Worm (Caenorhabditis elegans) whole organism, L1 larva: ENCODE results near the gene T07F10.5.

Experiments used
- C16A3.4 ChIP-seq: fragments of 150-350 bp; optimal IDR thresholded peaks from 2 replicates; lab custom pipeline; 2014; ENCODE audit warnings: missing biosample characterization, missing genetic modification characterization
- C34B4.2 ChIP-seq: sonication (generic microtip); optimal IDR thresholded peaks from 2 replicates; lab custom pipeline; 2017; ENCODE audit warnings: mild to moderate bottlenecking, missing genetic modification characterization, missing compliant biosample characterization
- F16B12.6 ChIP-seq: fragments of 150-350 bp; optimal IDR thresholded peaks from 2 replicates; lab custom pipeline; 2014; ENCODE audit warnings: missing biosample characterization, missing genetic modification characterization
- Y116A8C.19 ChIP-seq: sonication (generic microtip); optimal IDR thresholded peaks from 2 replicates; lab custom pipeline; 2016; ENCODE audit warnings: missing compliant biosample characterization, missing genetic modification characterization, borderline replicate concordance
- alr-1 ChIP-seq: fragments of 200-800 bp; sonication (Bioruptor generic); optimal IDR thresholded peaks from 2 replicates; lab custom pipeline; 2018; ENCODE audit warnings: borderline replicate concordance, mild to moderate bottlenecking, missing genetic modification characterization, missing compliant biosample characterization
- ama-1 ChIP-seq: fragments of 150-350 bp; optimal IDR thresholded peaks from 2 replicates; lab custom pipeline; 2014
- ceh-63 ChIP-seq: fragments of 200-800 bp; sonication (Bioruptor generic); optimal IDR thresholded peaks from 2 replicates; lab custom pipeline; 2018; ENCODE audit warnings: mild to moderate bottlenecking, missing genetic modification characterization, missing compliant biosample characterization
- ceh-8 ChIP-seq: fragments of 200-800 bp; sonication (Bioruptor generic); optimal IDR thresholded peaks from 2 replicates; lab custom pipeline; 2018; ENCODE audit warnings: mild to moderate bottlenecking, missing genetic modification characterization, moderate library complexity, missing compliant biosample characterization
- ceh-82 ChIP-seq, 3 experiments: fragments of 150-350 bp in 1 of 3; sonication (generic microtip) in 2 of 3; optimal IDR thresholded peaks; 2 replicates each; lab custom pipeline; 2014 to 2017; ENCODE audit warnings: missing biosample characterization in 3 of 3, missing genetic modification characterization in 3 of 3
- ceh-88 ChIP-seq: fragments of 200-800 bp; sonication (Bioruptor generic); IDR thresholded peaks from 2 replicates; pipeline ENCODE4 v1.3.6; 2022; ENCODE audit warnings: missing genetic modification characterization, missing compliant biosample characterization
- ces-1 ChIP-seq: fragments of 150-350 bp; optimal IDR thresholded peaks from 2 replicates; lab custom pipeline; 2014; ENCODE audit warnings: missing biosample characterization, missing genetic modification reagents, missing genetic modification characterization
- dpl-1 ChIP-seq, 3 experiments: fragments of 150-350 bp in 2 of 3; sonication (generic microtip) in 1 of 3; optimal IDR thresholded peaks; 2 replicates each; lab custom pipeline; 2014 to 2017; ENCODE audit warnings: missing biosample characterization in 3 of 3, missing genetic modification characterization in 3 of 3, missing genetic modification reagents in 3 of 3
- dsc-1 ChIP-seq: sonication (generic microtip); optimal IDR thresholded peaks from 2 replicates; lab custom pipeline; 2016; ENCODE audit warnings: mild to moderate bottlenecking, missing genetic modification characterization, missing compliant biosample characterization
- efl-1 ChIP-seq, 4 experiments: fragments of 150-350 bp; optimal IDR thresholded peaks in 3 of 4; peaks in 1 of 4; 1 replicate in 1 of 4; 2 replicates in 3 of 4; lab custom pipeline; 2014; ENCODE audit warnings: missing biosample characterization in 2 of 4, missing genetic modification characterization in 2 of 4, missing genetic modification reagents in 2 of 4
- fkh-8 ChIP-seq: sonication (generic microtip); optimal IDR thresholded peaks from 2 replicates; lab custom pipeline; 2016; ENCODE audit warnings: mild to moderate bottlenecking, missing genetic modification characterization, missing compliant biosample characterization
- fos-1 ChIP-seq: fragments of 150-350 bp; optimal IDR thresholded peaks from 2 replicates; lab custom pipeline; 2014; ENCODE audit warnings: missing biosample characterization, missing genetic modification characterization
- grh-1 ChIP-seq: fragments of 200-800 bp; sonication (Bioruptor generic); IDR thresholded peaks from 2 replicates; pipeline ENCODE4 v1.3.6; 2022; ENCODE audit warnings: missing genetic modification reagents, missing genetic modification characterization, missing compliant biosample characterization
- hlh-17 ChIP-seq: fragments of 200-800 bp; sonication (Bioruptor generic); optimal IDR thresholded peaks from 2 replicates; lab custom pipeline; 2018; ENCODE audit warnings: missing genetic modification characterization, mild to moderate bottlenecking, missing compliant biosample characterization, moderate library complexity, borderline replicate concordance
- jun-1 ChIP-seq: fragments of 150-350 bp; optimal IDR thresholded peaks from 2 replicates; lab custom pipeline; 2014; ENCODE audit warnings: missing biosample characterization, missing genetic modification reagents, missing genetic modification characterization
- lin-14 ChIP-seq: fragments of 200-800 bp; sonication (Bioruptor generic); optimal IDR thresholded peaks from 2 replicates; lab custom pipeline; 2018; ENCODE audit warnings: mild to moderate bottlenecking, missing genetic modification characterization, moderate library complexity, missing compliant biosample characterization
- lin-35 ChIP-seq, 2 experiments: fragments of 150-350 bp; optimal IDR thresholded peaks; 2 replicates each; lab custom pipeline; 2014; ENCODE audit warnings: missing biosample characterization in 2 of 2, missing genetic modification characterization in 2 of 2, missing genetic modification reagents in 2 of 2
- lin-39 ChIP-seq: fragments of 150-350 bp; optimal IDR thresholded peaks from 2 replicates; lab custom pipeline; 2014; ENCODE audit warnings: missing biosample characterization, missing genetic modification reagents, missing genetic modification characterization
- lir-3 ChIP-seq: sonication (generic microtip); optimal IDR thresholded peaks from 2 replicates; lab custom pipeline; 2016; ENCODE audit warnings: mild to moderate bottlenecking, missing genetic modification characterization, moderate library complexity, missing compliant biosample characterization; ENCODE audit not compliant: poor library complexity
- lsy-2 ChIP-seq, 2 experiments: fragments of 150-350 bp; optimal IDR thresholded peaks; 2 replicates each; lab custom pipeline; 2014; ENCODE audit warnings: missing biosample characterization in 2 of 2, missing genetic modification characterization in 2 of 2
- mef-2 ChIP-seq: fragments of 150-350 bp; optimal IDR thresholded peaks from 2 replicates; lab custom pipeline; 2014; ENCODE audit warnings: missing biosample characterization, missing genetic modification characterization
- mep-1 ChIP-seq: fragments of 150-350 bp; optimal IDR thresholded peaks from 2 replicates; lab custom pipeline; 2014; ENCODE audit warnings: missing biosample characterization, missing genetic modification characterization
- nhr-12 ChIP-seq: sonication (generic microtip); optimal IDR thresholded peaks from 2 replicates; lab custom pipeline; 2017; ENCODE audit warnings: missing biosample characterization, missing genetic modification characterization
- nhr-20 ChIP-seq: sonication (generic microtip); optimal IDR thresholded peaks from 2 replicates; lab custom pipeline; 2016; ENCODE audit warnings: mild to moderate bottlenecking, missing genetic modification characterization, missing compliant biosample characterization
- nhr-237 ChIP-seq: fragments of 150-350 bp; optimal IDR thresholded peaks from 2 replicates; lab custom pipeline; 2014; ENCODE audit warnings: missing biosample characterization, missing genetic modification characterization
- nhr-47 ChIP-seq: sonication (generic microtip); optimal IDR thresholded peaks from 2 replicates; lab custom pipeline; 2016; ENCODE audit warnings: mild to moderate bottlenecking, missing genetic modification characterization, moderate library complexity, missing compliant biosample characterization
- nhr-71 ChIP-seq: sonication (generic microtip); optimal IDR thresholded peaks from 2 replicates; lab custom pipeline; 2016; ENCODE audit warnings: mild to moderate bottlenecking, missing genetic modification characterization, moderate library complexity, missing compliant biosample characterization
- nhr-77 ChIP-seq: fragments of 150-350 bp; optimal IDR thresholded peaks from 2 replicates; lab custom pipeline; 2014; ENCODE audit warnings: missing biosample characterization, missing genetic modification characterization
- nhr-85 ChIP-seq: sonication (generic microtip); peaks from one replicate; lab custom pipeline; 2016; ENCODE audit warnings: missing genetic modification characterization, inconsistent platforms, missing compliant biosample characterization
- nhr-90 ChIP-seq: sonication (generic microtip); optimal IDR thresholded peaks from 2 replicates; lab custom pipeline; 2016; ENCODE audit warnings: mild to moderate bottlenecking, missing genetic modification characterization, missing compliant biosample characterization; ENCODE audit not compliant: poor library complexity
- pag-3 ChIP-seq: sonication (generic microtip); optimal IDR thresholded peaks from 2 replicates; lab custom pipeline; 2017; ENCODE audit warnings: missing genetic modification characterization, mild to moderate bottlenecking, missing compliant biosample characterization, antibody characterized with exemption, borderline replicate concordance; ENCODE audit not compliant: insufficient read depth
- pax-3 ChIP-seq: fragments of 200-800 bp; sonication (Bioruptor generic); optimal IDR thresholded peaks from 2 replicates; lab custom pipeline; 2018; ENCODE audit warnings: mild to moderate bottlenecking, missing genetic modification characterization, moderate library complexity, missing compliant biosample characterization
- pqm-1 ChIP-seq: sonication (generic microtip); optimal IDR thresholded peaks from 3 replicates; lab custom pipeline; 2017; ENCODE audit warnings: missing biosample characterization, missing genetic modification characterization
- rnt-1 ChIP-seq: sonication (generic microtip); optimal IDR thresholded peaks from 2 replicates; lab custom pipeline; 2016; ENCODE audit warnings: mild to moderate bottlenecking, missing genetic modification characterization, moderate library complexity, missing compliant biosample characterization
- snpc-4 ChIP-seq: fragments of 150-350 bp; optimal IDR thresholded peaks from 2 replicates; lab custom pipeline; 2014; ENCODE audit warnings: missing biosample characterization, missing genetic modification characterization
- snu-23 ChIP-seq: sonication (generic microtip); optimal IDR thresholded peaks from 2 replicates; lab custom pipeline; 2016; ENCODE audit warnings: missing genetic modification characterization, missing compliant biosample characterization
- sox-4 ChIP-seq: sonication (generic microtip); optimal IDR thresholded peaks from 2 replicates; lab custom pipeline; 2016; ENCODE audit warnings: missing genetic modification characterization, missing compliant biosample characterization
- sup-37 ChIP-seq: fragments of 200-800 bp; sonication (Bioruptor generic); optimal IDR thresholded peaks from 2 replicates; lab custom pipeline; 2018; ENCODE audit warnings: mild to moderate bottlenecking, missing genetic modification characterization, missing compliant biosample characterization
- tbx-2 ChIP-seq: sonication (generic microtip); optimal IDR thresholded peaks from 2 replicates; lab custom pipeline; 2016; ENCODE audit warnings: missing genetic modification characterization, missing compliant biosample characterization
- tlp-1 ChIP-seq: fragments of 150-350 bp; optimal IDR thresholded peaks from 2 replicates; lab custom pipeline; 2014; ENCODE audit warnings: missing biosample characterization, missing genetic modification characterization
- unc-30 ChIP-seq: sonication (generic microtip); optimal IDR thresholded peaks from 2 replicates; lab custom pipeline; 2017; ENCODE audit warnings: missing biosample characterization, missing genetic modification characterization
- unc-86 ChIP-seq: sonication (generic microtip); optimal IDR thresholded peaks from 2 replicates; lab custom pipeline; 2016; ENCODE audit warnings: missing genetic modification characterization, missing compliant biosample characterization
- unc-98 ChIP-seq: fragments of 200-800 bp; sonication (Bioruptor generic); IDR thresholded peaks from 2 replicates; pipeline ENCODE4 v1.3.6; 2022; ENCODE audit warnings: missing genetic modification characterization, missing compliant biosample characterization
- vab-15 ChIP-seq: sonication (generic microtip); optimal IDR thresholded peaks from 2 replicates; lab custom pipeline; 2017; ENCODE audit warnings: missing genotype, mild to moderate bottlenecking, missing genetic modification characterization, missing compliant biosample characterization
- xbp-1 ChIP-seq: sonication (generic microtip); optimal IDR thresholded peaks from 2 replicates; lab custom pipeline; 2016; ENCODE audit warnings: missing genetic modification characterization, missing compliant biosample characterization
- zag-1 ChIP-seq: fragments of 150-350 bp; optimal IDR thresholded peaks from 2 replicates; lab custom pipeline; 2014; ENCODE audit warnings: missing biosample characterization, missing genetic modification characterization
- ztf-11 ChIP-seq, 2 experiments: sonication (generic microtip); optimal IDR thresholded peaks; 2 replicates each; lab custom pipeline; 2016 to 2017; ENCODE audit warnings: missing genetic modification characterization in 2 of 2, missing biosample characterization in 1 of 2, missing compliant biosample characterization in 1 of 2
- ztf-4 ChIP-seq: fragments of 150-350 bp; optimal IDR thresholded peaks from 2 replicates; lab custom pipeline; 2014; ENCODE audit warnings: missing biosample characterization, missing genetic modification characterization

T07F10.5 gene

DNA sequence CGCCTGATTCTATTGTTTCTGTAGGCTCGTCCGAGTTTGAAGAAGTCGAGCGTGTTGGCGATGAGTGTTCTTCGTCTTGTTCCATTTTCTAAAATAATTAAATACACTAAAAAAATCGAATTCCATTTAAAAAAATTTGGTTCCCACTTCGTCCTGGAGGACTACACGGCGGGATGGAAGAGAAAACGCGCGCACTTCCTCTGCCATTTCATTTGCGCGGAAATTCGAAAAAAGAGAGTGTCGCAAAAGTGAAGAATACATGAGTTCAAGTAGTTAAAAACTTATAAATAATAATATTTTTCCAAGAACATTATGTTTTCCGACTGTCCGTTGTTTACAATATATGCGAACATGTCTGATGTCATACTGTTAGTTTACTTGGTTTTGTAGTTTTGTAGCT lies 4.2 kb downstream of the T07F10.5 start, which contains the start of gene T07F10.3 (continued):
- peak; percentile 93 for TF ChIP-seq unc-86 (tag; lab: Kevin White, UChicago)
- no peak for TF ChIP-seq ces-1 (GFP tag; lab: Kevin White, UChicago)
- TF ChIP-seq ceh-8 (GFP tag; lab: Kevin White, UChicago): peak; percentile 92
- TF ChIP-seq mef-2: no peak
- TF ChIP-seq fos-1 (tag; lab: Kevin White, UChicago): peak; percentile 67
- TF ChIP-seq tlp-1 (tag; lab: Kevin White, UChicago): no peak
- peak; percentile 91 for TF ChIP-seq grh-1
- TF ChIP-seq F16B12.6 (tag; lab: Kevin White, UChicago): peak; percentile 55
- TF ChIP-seq nhr-47: peak; percentile 98
- TF ChIP-seq lin-39 (tag; lab: Kevin White, UChicago): peak; percentile 84
- TF ChIP-seq nhr-20 (tag; lab: Kevin White, UChicago): peak; percentile 96
- TF ChIP-seq pag-3: no peak
- TF ChIP-seq xbp-1 (tag; lab: Kevin White, UChicago): peak; percentile 96
- TF ChIP-seq ama-1 (lab: Kevin White, UChicago): peak; percentile 42
- no peak for TF ChIP-seq alr-1 (tag; lab: Kevin White, UChicago)
- no peak for TF ChIP-seq unc-30 (tag; lab: Kevin White, UChicago)
- peak; percentile 95 for TF ChIP-seq hlh-17
- TF ChIP-seq vab-15 (tag; lab: Kevin White, UChicago): peak; percentile 86
- peak; percentile 98 for TF ChIP-seq tbx-2
- TF ChIP-seq lir-3 (tag; lab: Kevin White, UChicago): peak; percentile 99
- TF ChIP-seq rnt-1: peak; percentile 100
- TF ChIP-seq C16A3.4: peak; percentile 77
- peak; percentile 85 to 92 (median 91) for TF ChIP-seq ceh-82 (tag; optimal IDR thresholded peaks at IDR 0.05; lab: Kevin White, UChicago)
- TF ChIP-seq ceh-63 (GFP tag; lab: Kevin White, UChicago): peak; percentile 88
- peak; percentile 100 for TF ChIP-seq pax-3 (tag; lab: Kevin White, UChicago)
- TF ChIP-seq lin-35 (GFP tag; optimal IDR thresholded peaks at IDR 0.05; lab: Kevin White, UChicago): peak; percentile 98 to 99
- peak; percentile 99 for TF ChIP-seq nhr-85
- TF ChIP-seq lsy-2 (tag; optimal IDR thresholded peaks at IDR 0.05; lab: Kevin White, UChicago): peak; percentile 87 to 93
- no peak for TF ChIP-seq nhr-12
- peak; percentile 94 for TF ChIP-seq lin-14
- peak; percentile 90 for TF ChIP-seq unc-98 (GFP tag; lab: Robert Waterston, UW)
- TF ChIP-seq ztf-11 (tag; optimal IDR thresholded peaks at IDR 0.05; lab: Kevin White, UChicago): peak in 1 of 2 experiments; percentile 99
- TF ChIP-seq Y116A8C.19 (tag; lab: Kevin White, UChicago): peak; percentile 94
- no peak for TF ChIP-seq pqm-1 (tag; lab: Kevin White, UChicago)
- no peak for TF ChIP-seq zag-1 (tag; lab: Kevin White, UChicago)
- TF ChIP-seq sox-4 (tag; lab: Kevin White, UChicago): peak; percentile 97
- peak; percentile 94 for TF ChIP-seq snu-23
- peak; percentile 98 for TF ChIP-seq nhr-90 (tag; lab: Kevin White, UChicago)
- peak; percentile 88 for TF ChIP-seq mep-1 (tag; lab: Kevin White, UChicago)
- peak; percentile 73 for TF ChIP-seq jun-1
- TF ChIP-seq nhr-71 (tag; lab: Kevin White, UChicago): peak; percentile 97
- peak; percentile 96 to 98 (median 98) for TF ChIP-seq dpl-1 (GFP tag; optimal IDR thresholded peaks at IDR 0.05; lab: Kevin White, UChicago)
- peak; percentile 48 for TF ChIP-seq nhr-237 (tag; lab: Kevin White, UChicago)
- peak; percentile 87 to 99 for TF ChIP-seq efl-1 (optimal IDR thresholded peaks at IDR 0.05; lab: Kevin White, UChicago)
- peak; percentile 98 to 100 for TF ChIP-seq efl-1 (GFP tag; optimal IDR thresholded peaks at IDR 0.05 in 1 of 2; lab: Kevin White, UChicago)
- peak; percentile 90 for TF ChIP-seq fkh-8 (tag; lab: Kevin White, UChicago)
- TF ChIP-seq nhr-77 (tag; lab: Kevin White, UChicago): peak; percentile 46
- no peak for TF ChIP-seq C34B4.2 (tag; lab: Kevin White, UChicago)
- peak; percentile 89 for TF ChIP-seq sup-37 (GFP tag; lab: Kevin White, UChicago)
- peak; percentile 88 for TF ChIP-seq ceh-88 (GFP tag; lab: Robert Waterston, UW)
- peak; percentile 78 for TF ChIP-seq snpc-4 (tag; lab: Kevin White, UChicago)
- TF ChIP-seq dsc-1: peak; percentile 98
- peak; percentile 42 for TF ChIP-seq ztf-4
